Fruit fly (Drosophila melanogaster): ENCODE measurements around the gene ATPsynE.

Gene ATPsynE

dm6 chr3R:14373192-14373827 lies 46.6 kb downstream of the ATPsynE start (continued):
- TF ChIP-seq CG1832 (GFP tag; optimal IDR thresholded peaks at IDR 0.05) (peak; percentile 77), run (tag; optimal IDR thresholded peaks at IDR 0.05) (peak; percentile 67), CG5245 (GFP tag; optimal IDR thresholded peaks at IDR 0.05) (peak; percentile 75), CG13123 (GFP tag; optimal IDR thresholded peaks at IDR 0.05) (peak; percentile 92), otp (GFP tag; IDR thresholded peaks at IDR 0.05) (peak; percentile 96), kni (GFP tag; optimal IDR thresholded peaks at IDR 0.05) (no peak), Pdp1 (GFP tag; optimal IDR thresholded peaks at IDR 0.05) (peak; percentile 84 to 90), gro (GFP tag; optimal IDR thresholded peaks at IDR 0.05) (peak; percentile 32), gcm2 (GFP tag; optimal IDR thresholded peaks at IDR 0.05) (peak; percentile 96), salm (tag; optimal IDR thresholded peaks at IDR 0.05) (peak; percentile 84), sens (GFP tag) (peak; percentile 100), schlank (tag; optimal IDR thresholded peaks at IDR 0.05) (peak; percentile 73), CG34376 (GFP tag; optimal IDR thresholded peaks at IDR 0.05) (peak; percentile 11), PHDP (tag; optimal IDR thresholded peaks at IDR 0.05) (peak; percentile 94), CG33557 (GFP tag; optimal IDR thresholded peaks at IDR 0.05) (peak; percentile 74), MTF-1 (GFP tag; optimal IDR thresholded peaks at IDR 0.05; ENCODE audit: borderline replicate concordance) (peak; percentile 50), disco-r (GFP tag; optimal IDR thresholded peaks at IDR 0.05) (peak; percentile 85), Side (GFP tag; optimal IDR thresholded peaks at IDR 0.05) (peak; percentile 75), insv (GFP tag; optimal IDR thresholded peaks at IDR 0.05) (peak in 1 of 2 experiments; percentile 71), cad (GFP tag; optimal IDR thresholded peaks at IDR 0.05) (peak; percentile 83), fd102C (GFP tag; optimal IDR thresholded peaks at IDR 0.05) (no peak), ara (GFP tag; IDR thresholded peaks at IDR 0.05) (peak; percentile 72), CG4424 (GFP tag; optimal IDR thresholded peaks at IDR 0.05) (peak; percentile 91), CG17802 (tag; optimal IDR thresholded peaks at IDR 0.05) (peak; percentile 67), HmgZ (tag; optimal IDR thresholded peaks at IDR 0.05) (peak; percentile 88), zfh2 (GFP tag; optimal IDR thresholded peaks at IDR 0.05) (peak; percentile 87), Hand (GFP tag; optimal IDR thresholded peaks at IDR 0.05) (peak; percentile 87), cwo (GFP tag; optimal IDR thresholded peaks at IDR 0.05) (peak; percentile 63), Antp (GFP tag; optimal IDR thresholded peaks at IDR 0.05) (peak; percentile 96), ash1 (GFP tag; optimal IDR thresholded peaks at IDR 0.05) (no peak), p53 (GFP tag; optimal IDR thresholded peaks at IDR 0.05) (peak; percentile 78), bcd (GFP tag; optimal IDR thresholded peaks at IDR 0.05) (peak; percentile 87), CG11560 (tag; IDR thresholded peaks at IDR 0.05) (peak; percentile 87), bab2 (GFP tag; optimal IDR thresholded peaks at IDR 0.05) (peak; percentile 92), CG2889 (GFP tag; IDR thresholded peaks at IDR 0.05) (peak; percentile 96), al (GFP tag; IDR thresholded peaks at IDR 0.05) (peak; percentile 58; the same call in 1 of the 2 replicates), CG11696 (GFP tag; IDR thresholded peaks at IDR 0.05) (peak; percentile 48; the same call in 1 of the 2 replicates), Sry-β (GFP tag; optimal IDR thresholded peaks at IDR 0.05) (peak; percentile 34), CG31365 (tag; optimal IDR thresholded peaks at IDR 0.05) (no peak), HLHmδ (GFP tag; optimal IDR thresholded peaks at IDR 0.05) (no peak), Camta (GFP tag; optimal IDR thresholded peaks at IDR 0.05) (peak; percentile 97), nom (GFP tag; optimal IDR thresholded peaks at IDR 0.05) (peak; percentile 70), Hr78 (GFP tag; optimal IDR thresholded peaks at IDR 0.05) (peak in 1 of 2 experiments; percentile 44), dm (GFP tag; optimal IDR thresholded peaks at IDR 0.05) (peak; percentile 92), CG3065 (GFP tag; optimal IDR thresholded peaks at IDR 0.05) (peak; percentile 95), Aef1 (GFP tag; IDR thresholded peaks at IDR 0.05) (peak; percentile 94), Rx (GFP tag; IDR thresholded peaks at IDR 0.05) (peak; percentile 88), CkIIα-i1 (GFP tag; IDR thresholded peaks at IDR 0.05) (no peak), Stat92E (GFP tag; optimal IDR thresholded peaks at IDR 0.05) (no peak)
